Worm (Caenorhabditis elegans) whole organism, mixed stage, embryonic: Measurements from ENCODE around the gene Y38E10A.9.

Source experiments
- M03D4.4 ChIP-seq: sonication (generic microtip); optimal IDR thresholded peaks from 2 replicates; lab custom pipeline; 2017; ENCODE audit warnings: mild to moderate bottlenecking, missing genetic modification characterization, missing compliant biosample characterization
- bed-3 ChIP-seq: fragments of 200-800 bp; sonication (Bioruptor generic); optimal IDR thresholded peaks from 3 replicates; lab custom pipeline; 2018; ENCODE audit warnings: mild to moderate bottlenecking, missing genetic modification characterization, moderate library complexity, missing compliant biosample characterization
- blmp-1 ChIP-seq: fragments of 150-350 bp; optimal IDR thresholded peaks from 2 replicates; lab custom pipeline; 2014; ENCODE audit warnings: missing biosample characterization, missing genetic modification characterization
- ceh-39 ChIP-seq: fragments of 150-350 bp; optimal IDR thresholded peaks from 2 replicates; lab custom pipeline; 2014; ENCODE audit warnings: missing biosample characterization, missing genetic modification characterization
- ceh-43 ChIP-seq: fragments of 200-800 bp; sonication (Bioruptor generic); optimal IDR thresholded peaks from 2 replicates; lab custom pipeline; 2018; ENCODE audit warnings: mild to moderate bottlenecking, missing genetic modification characterization, moderate library complexity, missing compliant biosample characterization
- ceh-83 ChIP-seq: fragments of 200-800 bp; sonication (Bioruptor generic); optimal IDR thresholded peaks from 2 replicates; lab custom pipeline; 2018; ENCODE audit warnings: mild to moderate bottlenecking, missing genetic modification characterization, missing compliant biosample characterization
- ces-1 ChIP-seq: fragments of 150-350 bp; optimal IDR thresholded peaks from 2 replicates; lab custom pipeline; 2014; ENCODE audit warnings: missing biosample characterization, missing genetic modification reagents, missing genetic modification characterization
- drap-1 ChIP-seq: fragments of 200-800 bp; sonication (Bioruptor generic); optimal IDR thresholded peaks from 3 replicates; lab custom pipeline; 2018; ENCODE audit warnings: mild to moderate bottlenecking, missing genetic modification characterization, missing compliant biosample characterization
- elt-1 ChIP-seq: sonication (generic microtip); optimal IDR thresholded peaks from 2 replicates; lab custom pipeline; 2017; ENCODE audit warnings: missing genetic modification characterization, mild to moderate bottlenecking, missing compliant biosample characterization, antibody characterized with exemption, moderate library complexity, borderline replicate concordance; ENCODE audit not compliant: insufficient read depth
- elt-3 ChIP-seq: fragments of 150-350 bp; optimal IDR thresholded peaks from 2 replicates; lab custom pipeline; 2014; ENCODE audit warnings: missing biosample characterization, missing genetic modification characterization
- flh-1 ChIP-seq: fragments of 200-800 bp; sonication (Bioruptor generic); optimal IDR thresholded peaks from 2 replicates; lab custom pipeline; 2018; ENCODE audit warnings: mild to moderate bottlenecking, missing genetic modification characterization, moderate library complexity, missing compliant biosample characterization
- ham-2 ChIP-seq: fragments of 200-800 bp; sonication (Bioruptor generic); optimal IDR thresholded peaks from 2 replicates; lab custom pipeline; 2018; ENCODE audit warnings: mild to moderate bottlenecking, missing genetic modification characterization, missing compliant biosample characterization
- lin-13 ChIP-seq: fragments of 150-350 bp; optimal IDR thresholded peaks from 2 replicates; lab custom pipeline; 2014; ENCODE audit warnings: missing biosample characterization, missing genetic modification characterization
- lsy-2 ChIP-seq: fragments of 150-350 bp; optimal IDR thresholded peaks from 2 replicates; lab custom pipeline; 2014; ENCODE audit warnings: missing biosample characterization, missing genetic modification characterization
- mep-1 ChIP-seq: fragments of 150-350 bp; optimal IDR thresholded peaks from 2 replicates; lab custom pipeline; 2017; ENCODE audit warnings: missing biosample characterization, missing genetic modification reagents, missing genetic modification characterization, inconsistent platforms
- mls-2 ChIP-seq: sonication (generic microtip); optimal IDR thresholded peaks from 2 replicates; lab custom pipeline; 2016; ENCODE audit warnings: mild to moderate bottlenecking, missing genetic modification characterization, moderate library complexity, missing compliant biosample characterization
- nhr-12 ChIP-seq: fragments of 150-350 bp; optimal IDR thresholded peaks from 2 replicates; lab custom pipeline; 2014; ENCODE audit warnings: missing biosample characterization, missing genetic modification characterization
- nhr-237 ChIP-seq: fragments of 150-350 bp; optimal IDR thresholded peaks from 2 replicates; lab custom pipeline; 2014; ENCODE audit warnings: missing biosample characterization, missing genetic modification characterization
- nhr-76 ChIP-seq: sonication (generic microtip); optimal IDR thresholded peaks from 2 replicates; lab custom pipeline; 2017; ENCODE audit warnings: missing biosample characterization, missing genetic modification characterization
- pha-4 ChIP-seq: fragments of 150-350 bp; optimal IDR thresholded peaks from 2 replicates; lab custom pipeline; 2018; ENCODE audit warnings: missing biosample characterization, missing genetic modification reagents, missing genetic modification characterization
- sem-2 ChIP-seq: fragments of 200-800 bp; sonication (Bioruptor generic); optimal IDR thresholded peaks from 2 replicates; lab custom pipeline; 2018; ENCODE audit warnings: mild to moderate bottlenecking, missing genetic modification characterization, missing compliant biosample characterization
- snpc-4 ChIP-seq: fragments of 150-350 bp; optimal IDR thresholded peaks from 2 replicates; lab custom pipeline; 2014; ENCODE audit warnings: missing biosample characterization, missing genetic modification characterization
- sptf-1 ChIP-seq: sonication (generic microtip); optimal IDR thresholded peaks from 2 replicates; lab custom pipeline; 2017; ENCODE audit warnings: mild to moderate bottlenecking, missing genetic modification characterization, moderate library complexity, missing compliant biosample characterization
- tbx-8 ChIP-seq: fragments of 200-800 bp; sonication (Bioruptor generic); optimal IDR thresholded peaks from 2 replicates; lab custom pipeline; 2018; ENCODE audit warnings: mild to moderate bottlenecking, missing genetic modification characterization, moderate library complexity, missing compliant biosample characterization
- unc-120 ChIP-seq: sonication (generic microtip); optimal IDR thresholded peaks from 2 replicates; lab custom pipeline; 2017; ENCODE audit warnings: missing genetic modification characterization, missing compliant biosample characterization; ENCODE audit not compliant: poor library complexity, severe bottlenecking
- unc-39 ChIP-seq: fragments of 150-350 bp; optimal IDR thresholded peaks from 2 replicates; lab custom pipeline; 2014; ENCODE audit warnings: missing biosample characterization, missing genetic modification characterization
- unc-62 ChIP-seq: fragments of 150-350 bp; optimal IDR thresholded peaks from 2 replicates; lab custom pipeline; 2014; ENCODE audit warnings: missing biosample characterization, missing genetic modification reagents, missing genetic modification characterization
- zip-8 ChIP-seq: fragments of 150-350 bp; optimal IDR thresholded peaks from 2 replicates; lab custom pipeline; 2014; ENCODE audit warnings: missing biosample characterization, missing genetic modification characterization
- ztf-11 ChIP-seq: fragments of 150-350 bp; optimal IDR thresholded peaks from 2 replicates; lab custom pipeline; 2014; ENCODE audit warnings: missing biosample characterization, missing genetic modification characterization

Gene Y38E10A.9

ce11 chrII:12626120-12626624, 17.4 kb downstream of the Y38E10A.9 start:
- no peak for TF ChIP-seq M03D4.4 (tag; lab: Kevin White, UChicago)
- TF ChIP-seq blmp-1 (tag; lab: Kevin White, UChicago): no peak
- TF ChIP-seq ces-1 (GFP tag; lab: Kevin White, UChicago): no peak
- no peak for TF ChIP-seq snpc-4 (tag; lab: Kevin White, UChicago)
- no peak for TF ChIP-seq nhr-237 (tag; lab: Kevin White, UChicago)
- TF ChIP-seq ham-2 (GFP tag; lab: Kevin White, UChicago): no peak
- TF ChIP-seq ceh-43: no peak
- TF ChIP-seq lin-13 (tag; lab: Kevin White, UChicago): no peak
- no peak for TF ChIP-seq unc-39
- TF ChIP-seq tbx-8 (GFP tag; lab: Kevin White, UChicago): no peak
- no peak for TF ChIP-seq unc-62 (GFP tag; lab: Kevin White, UChicago)
- no peak for TF ChIP-seq drap-1 (GFP tag; lab: Kevin White, UChicago)

- no peak for TF ChIP-seq unc-120 (tag; lab: Kevin White, UChicago)
- no peak for TF ChIP-seq nhr-12
- TF ChIP-seq nhr-237 (tag; lab: Kevin White, UChicago): no peak
- no peak for TF ChIP-seq sem-2
- no peak for TF ChIP-seq pha-4
- TF ChIP-seq ces-1 (GFP tag; lab: Kevin White, UChicago): no peak
- TF ChIP-seq nhr-76 (tag; lab: Kevin White, UChicago): no peak
- TF ChIP-seq bed-3 (GFP tag; lab: Kevin White, UChicago): no peak
These were observed 18.1 kb downstream of the Y38E10A.9 start, which contains the start of gene nspe-7 for ce11 chrII:12626887-12627286. Gene nspe-7, plus strand, starts transcription at chrII:12627187.

- TF ChIP-seq ces-1 (GFP tag; lab: Kevin White, UChicago) (no peak), unc-120 (tag; lab: Kevin White, UChicago) (no peak), ztf-11 (tag; lab: Kevin White, UChicago) (no peak), mep-1 (tag; lab: Kevin White, UChicago) (no peak), drap-1 (GFP tag; lab: Kevin White, UChicago) (no peak), nhr-76 (tag; lab: Kevin White, UChicago) (no peak)
- TF ChIP-seq, all 35 proteins: peak for 0
These were observed 19.8 kb downstream of the Y38E10A.9 start, which contains the start of gene nspe-5 for ce11 chrII:12628566-12628965. Gene nspe-5, plus strand, starts transcription at chrII:12628866.

- no peak for TF ChIP-seq ces-1 (GFP tag; lab: Kevin White, UChicago)
- no peak for TF ChIP-seq unc-39
- no peak for TF ChIP-seq zip-8 (tag; lab: Kevin White, UChicago)
- TF ChIP-seq pha-4: no peak
- TF ChIP-seq drap-1 (GFP tag; lab: Kevin White, UChicago): no peak
- no peak for TF ChIP-seq lsy-2 (tag; lab: Kevin White, UChicago)
- no peak for TF ChIP-seq sptf-1 (tag; lab: Kevin White, UChicago)
- TF ChIP-seq unc-120 (tag; lab: Kevin White, UChicago): no peak
- TF ChIP-seq mls-2 (tag; lab: Kevin White, UChicago): no peak
- TF ChIP-seq ztf-11 (tag; lab: Kevin White, UChicago): no peak
- TF ChIP-seq nhr-76 (tag; lab: Kevin White, UChicago): no peak
- TF ChIP-seq bed-3 (GFP tag; lab: Kevin White, UChicago): no peak
These were observed 20.6 kb downstream of the Y38E10A.9 start, which contains the start of gene Y38E10A.28 for ce11 chrII:12629387-12629786. Gene Y38E10A.28, plus strand, starts transcription at chrII:12629687.

- no peak for TF ChIP-seq ces-1 (GFP tag; lab: Kevin White, UChicago)
- no peak for TF ChIP-seq ceh-39 (tag; lab: Kevin White, UChicago)
These were observed 22.1 kb downstream of the Y38E10A.9 start, which contains the start of gene Y38E10A.34 for ce11 chrII:12630888-12631287. Gene Y38E10A.34, plus strand, starts transcription at chrII:12631188.

ce11 chrII:12634749-12635318, 26.1 kb downstream of the Y38E10A.9 start, which contains the start of gene Y38E10A.17:
Gene Y38E10A.17, minus strand, starts transcription at chrII:12634799.
- TF ChIP-seq elt-3 (tag; lab: Kevin White, UChicago) (no peak), elt-1 (no peak), ceh-83 (no peak), flh-1 (GFP tag; lab: Kevin White, UChicago) (no peak)
